Fruit fly (Drosophila melanogaster): ENCODE measurements around the gene RpL7-like.

Gene RpL7-like

DNA sequence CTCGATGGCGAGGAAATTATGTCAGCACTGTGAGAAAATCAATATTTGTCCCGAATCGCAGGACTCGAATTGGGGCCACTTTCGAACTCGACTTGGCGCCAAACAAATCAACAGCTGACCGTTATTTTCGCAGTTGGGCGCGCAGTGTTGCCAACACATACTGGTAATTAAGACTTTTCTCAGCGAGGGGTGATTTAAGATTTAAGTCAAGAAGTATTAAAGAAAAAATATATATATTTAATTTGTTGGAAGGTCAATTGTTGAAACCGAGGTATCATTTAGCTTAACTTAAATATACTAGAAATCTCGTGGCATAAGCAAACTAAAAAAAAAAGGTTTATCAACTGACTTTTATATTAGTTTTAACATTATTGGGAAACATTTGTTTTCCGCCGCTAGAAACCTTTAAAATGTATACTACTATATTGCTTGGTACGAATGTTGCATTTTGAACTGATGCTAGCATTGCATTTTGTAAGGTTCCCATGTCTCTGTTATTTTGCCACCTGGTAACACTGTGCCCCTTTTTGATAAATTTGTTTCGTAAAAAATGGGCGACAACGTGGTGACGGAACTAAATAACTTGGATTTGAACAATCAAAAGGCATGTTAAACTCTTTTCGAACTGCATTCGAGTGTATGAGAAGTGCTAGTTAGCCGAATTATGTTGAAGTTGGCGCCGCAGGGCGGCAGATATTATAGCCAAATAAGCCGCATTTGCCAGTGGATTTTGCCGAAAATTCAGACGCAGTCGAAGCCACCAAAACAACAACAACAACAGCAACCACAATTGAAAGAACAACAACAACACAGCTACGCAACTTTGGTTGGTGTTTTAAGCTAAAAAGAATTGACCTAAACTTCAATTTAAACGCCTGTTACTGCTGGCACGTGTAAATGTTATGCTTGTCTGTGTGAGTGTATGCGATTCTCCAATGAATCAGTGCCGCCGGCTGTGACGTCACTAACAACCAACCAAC lies 47.4 kb downstream of the RpL7-like start, which contains the start of the genes Patsas and ThrRS (continued):
- TF ChIP-seq inv (GFP tag; IDR thresholded peaks at IDR 0.05; ENCODE audit: partially characterized antibody) (no peak), CG1792 (GFP tag; optimal IDR thresholded peaks at IDR 0.05) (peak; percentile 53), CG11723 (GFP tag; optimal IDR thresholded peaks at IDR 0.05) (peak; percentile 63), Hmr (GFP tag; optimal IDR thresholded peaks at IDR 0.05) (peak; percentile 91), her (GFP tag; optimal IDR thresholded peaks at IDR 0.05) (peak; percentile 7), NFAT (GFP tag; IDR thresholded peaks at IDR 0.05) (peak; percentile 74), Doc2 (GFP tag; IDR thresholded peaks at IDR 0.05) (0 out of 2 replicates have a peak, but pooled peaks have one; percentile 16), Vsx1 (GFP tag; optimal IDR thresholded peaks at IDR 0.05) (no peak), dimm (GFP tag; IDR thresholded peaks at IDR 0.05) (peak; percentile 53), CG10565 (GFP tag; optimal IDR thresholded peaks at IDR 0.05) (peak; percentile 31), D19B (GFP tag; optimal IDR thresholded peaks at IDR 0.05) (peak; percentile 72), gem (tag; optimal IDR thresholded peaks at IDR 0.05) (peak; percentile 94), Xbp1 (GFP tag; optimal IDR thresholded peaks at IDR 0.05) (peak; percentile 92), pnt (GFP tag; optimal IDR thresholded peaks at IDR 0.05) (peak; percentile 71), CG10959 (GFP tag; IDR thresholded peaks at IDR 0.05) (peak; percentile 57), org-1 (GFP tag; optimal IDR thresholded peaks at IDR 0.05) (peak; percentile 55), psq (GFP tag; optimal IDR thresholded peaks at IDR 0.05) (peak; percentile 69), unc-4 (GFP tag; IDR thresholded peaks at IDR 0.05; ENCODE audit: partially characterized antibody) (no peak), CG10209 (GFP tag; optimal IDR thresholded peaks at IDR 0.05) (peak; percentile 86), CG8765 (GFP tag; IDR thresholded peaks at IDR 0.05) (no peak), CG2712 (tag; optimal IDR thresholded peaks at IDR 0.05) (peak; percentile 89), Nf-YA (GFP tag; IDR thresholded peaks at IDR 0.05) (peak; percentile 64), CkIIα-i1 (GFP tag; IDR thresholded peaks at IDR 0.05) (no peak), CG11695 (GFP tag; IDR thresholded peaks at IDR 0.05) (peak; percentile 77; the same call in 2 of the 3 replicates), gcm2 (GFP tag; optimal IDR thresholded peaks at IDR 0.05) (peak; percentile 6), CG10543 (GFP tag; optimal IDR thresholded peaks at IDR 0.05) (peak; percentile 87), CG2875 (GFP tag; optimal IDR thresholded peaks at IDR 0.05) (peak; percentile 47), abd-A (tag; optimal IDR thresholded peaks at IDR 0.05) (no peak), bbx (GFP tag; IDR thresholded peaks at IDR 0.05; ENCODE audit: partially characterized antibody) (no peak), CG12236 (GFP tag; optimal IDR thresholded peaks at IDR 0.05) (no peak), NfI (GFP tag; optimal IDR thresholded peaks at IDR 0.05) (peak; percentile 86), CG13775 (GFP tag; optimal IDR thresholded peaks at IDR 0.05) (peak; percentile 86), sug (tag; optimal IDR thresholded peaks at IDR 0.05) (peak; percentile 86), CG1529 (GFP tag; optimal IDR thresholded peaks at IDR 0.05) (peak; percentile 42), CG7839 (tag; optimal IDR thresholded peaks at IDR 0.05) (peak; percentile 92), CG9817 (tag; optimal IDR thresholded peaks at IDR 0.05) (peak; percentile 93), Hr39 (optimal IDR thresholded peaks at IDR 0.05) (no peak), CG18476 (GFP tag; optimal IDR thresholded peaks at IDR 0.05) (peak; percentile 100), usp (GFP tag; optimal IDR thresholded peaks at IDR 0.05) (no peak), fd3F (GFP tag; optimal IDR thresholded peaks at IDR 0.05) (peak; percentile 85), Six4 (GFP tag; optimal IDR thresholded peaks at IDR 0.05) (peak; percentile 73), CG34422 (GFP tag; IDR thresholded peaks at IDR 0.05) (peak; percentile 69), CG14667 (GFP tag; IDR thresholded peaks at IDR 0.05) (peak; percentile 81), CG4730 (GFP tag; IDR thresholded peaks at IDR 0.05) (peak; percentile 81), CG9797 (GFP tag; optimal IDR thresholded peaks at IDR 0.05) (peak; percentile 70), salm (tag; optimal IDR thresholded peaks at IDR 0.05) (peak; percentile 66), TFAM (GFP tag; optimal IDR thresholded peaks at IDR 0.05) (no peak), en (GFP tag; optimal IDR thresholded peaks at IDR 0.05) (peak; percentile 48), chm (GFP tag; IDR thresholded peaks at IDR 0.05) (peak; percentile 57; the same call in 1 of the 2 replicates)

Data from whole organism, embryonic.